Fruit fly (Drosophila melanogaster): Measurements from ENCODE around the gene Drak.

Gene Drak

DNA sequence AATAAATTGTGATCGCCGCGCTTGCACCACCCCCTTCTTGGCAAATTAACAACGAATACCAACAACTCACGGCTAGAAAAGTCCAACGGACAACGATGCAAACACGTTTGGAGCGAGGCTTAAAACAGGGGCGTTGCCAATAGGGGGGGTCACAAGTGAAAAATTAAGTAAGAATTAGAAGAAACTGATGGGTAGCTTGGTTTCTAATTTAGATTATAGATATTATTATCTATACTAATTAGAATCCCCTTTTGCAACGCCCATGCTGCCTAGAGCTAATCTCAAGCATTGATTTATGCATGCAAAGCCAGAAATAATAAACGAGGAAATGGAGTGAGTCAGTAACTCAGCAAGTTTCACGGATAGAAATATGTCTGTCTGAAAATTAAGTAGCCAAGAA, 25.5 kb downstream of the Drak start:
- TF ChIP-seq fd96Ca (GFP tag; IDR thresholded peaks at IDR 0.05) (peak; percentile 95), EcR (GFP tag; optimal IDR thresholded peaks at IDR 0.05) (no peak), D1 (tag; optimal IDR thresholded peaks at IDR 0.05) (no peak), CG8159 (tag; optimal IDR thresholded peaks at IDR 0.05) (peak; percentile 17), CG17806 (tag; optimal IDR thresholded peaks at IDR 0.05) (peak; percentile 43), CG34367 (tag; optimal IDR thresholded peaks at IDR 0.05) (peak; percentile 24), CG12605 (GFP tag; IDR thresholded peaks at IDR 0.05) (peak; percentile 91), gl (tag; optimal IDR thresholded peaks at IDR 0.05) (no peak), CG9948 (tag; optimal IDR thresholded peaks at IDR 0.05) (peak; percentile 50), CG13204 (GFP tag; optimal IDR thresholded peaks at IDR 0.05) (no peak), CG15710 (tag; optimal IDR thresholded peaks at IDR 0.05) (peak; percentile 35), Pif1A (GFP tag; optimal IDR thresholded peaks at IDR 0.05) (peak; percentile 74), Snoo (tag; optimal IDR thresholded peaks at IDR 0.05) (no peak), Ets98B (GFP tag; IDR thresholded peaks at IDR 0.05) (peak; percentile 96), rn (GFP tag; IDR thresholded peaks at IDR 0.05) (peak; percentile 75), CG10348 (GFP tag; IDR thresholded peaks at IDR 0.05) (peak; percentile 63), CG8301 (tag; optimal IDR thresholded peaks at IDR 0.05) (peak; percentile 86), Pif1B (GFP tag; optimal IDR thresholded peaks at IDR 0.05) (peak; percentile 62), CG14655 (GFP tag; optimal IDR thresholded peaks at IDR 0.05) (peak; percentile 86), CG32121 (GFP tag; IDR thresholded peaks at IDR 0.05) (peak; percentile 94), CG4496 (GFP tag; IDR thresholded peaks at IDR 0.05) (peak; percentile 97)

DNA sequence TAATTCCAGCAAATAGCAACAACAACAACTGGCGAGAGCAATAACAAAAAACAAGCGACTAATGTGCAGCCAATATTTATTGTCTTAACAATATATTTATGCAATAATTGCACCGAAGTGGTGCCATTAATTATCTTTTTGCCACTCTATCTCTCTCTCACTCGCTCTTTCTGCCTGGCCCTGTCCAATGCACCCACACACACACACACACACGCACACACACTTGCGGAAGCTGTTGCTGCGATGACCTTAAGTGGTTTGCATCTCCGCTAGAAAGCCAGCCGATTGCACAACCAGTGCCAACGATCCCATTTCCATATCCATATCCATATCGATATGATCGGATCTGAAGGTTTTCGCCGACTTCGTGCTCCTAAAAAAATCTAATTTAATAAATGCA, 27.3 kb downstream of the Drak start:
- TF ChIP-seq Pif1B (GFP tag; optimal IDR thresholded peaks at IDR 0.05) (no peak), D1 (tag; optimal IDR thresholded peaks at IDR 0.05) (peak; percentile 36), Snoo (tag; optimal IDR thresholded peaks at IDR 0.05) (no peak), CG8301 (tag; optimal IDR thresholded peaks at IDR 0.05) (no peak), Pif1A (GFP tag; optimal IDR thresholded peaks at IDR 0.05) (no peak), fd96Ca (GFP tag; IDR thresholded peaks at IDR 0.05) (no peak), EcR (GFP tag; optimal IDR thresholded peaks at IDR 0.05) (peak; percentile 46)

DNA sequence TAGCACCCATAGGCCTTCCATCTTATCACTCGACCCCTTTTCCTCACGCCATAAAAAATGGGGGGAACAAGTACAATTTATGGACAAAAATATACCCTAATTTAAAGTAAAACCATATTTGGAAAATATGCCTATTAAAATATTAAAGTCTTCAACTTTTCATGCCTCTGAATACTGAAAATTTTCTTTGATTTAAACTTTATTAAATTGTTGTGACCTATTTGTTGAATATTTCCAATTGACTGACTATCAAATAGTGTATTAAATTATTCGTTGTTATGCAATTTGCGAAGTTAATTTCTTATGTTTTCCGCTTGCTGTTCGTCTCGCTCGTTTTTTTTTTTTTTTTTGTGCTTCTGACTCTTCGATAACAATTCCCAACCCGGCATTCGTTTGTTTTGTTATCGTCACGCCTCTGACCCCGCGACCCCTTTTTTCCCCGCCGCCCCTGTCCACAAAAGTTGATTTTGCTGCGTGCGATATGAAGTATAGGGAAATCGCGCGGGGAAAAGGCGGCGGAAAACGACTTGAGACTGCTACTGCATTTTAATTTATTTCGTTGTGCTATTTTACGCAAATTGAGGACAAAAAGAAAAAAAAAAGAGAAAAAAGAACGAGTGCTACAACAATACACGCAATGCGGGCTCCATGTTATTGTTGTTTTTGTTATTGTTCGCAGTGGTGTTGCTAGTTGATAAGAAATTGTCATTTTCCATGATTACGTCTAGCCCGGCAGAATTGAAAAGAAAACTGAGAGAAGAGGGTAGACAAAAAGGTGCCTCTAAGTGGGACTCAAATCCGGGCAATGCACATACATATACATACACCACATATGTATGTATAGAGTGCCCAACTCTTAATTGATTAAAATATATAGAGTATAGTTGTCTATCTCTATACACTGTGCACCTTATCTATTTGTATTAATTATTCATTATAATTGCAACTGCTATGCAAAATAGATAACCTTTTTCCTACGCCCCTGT, 28.9 kb downstream of the Drak start:
- TF ChIP-seq EcR (GFP tag; optimal IDR thresholded peaks at IDR 0.05) = peak; percentile 43
- TF ChIP-seq CG12605 (GFP tag; IDR thresholded peaks at IDR 0.05) = no peak
- no peak for TF ChIP-seq Pif1B (GFP tag; optimal IDR thresholded peaks at IDR 0.05)
- TF ChIP-seq D1 (tag; optimal IDR thresholded peaks at IDR 0.05) = no peak
- no peak for TF ChIP-seq Pif1A (GFP tag; optimal IDR thresholded peaks at IDR 0.05)
- peak; percentile 46; the same call in 1 of the 2 replicates for TF ChIP-seq CG32121 (GFP tag; IDR thresholded peaks at IDR 0.05)
- TF ChIP-seq fd96Ca (GFP tag; IDR thresholded peaks at IDR 0.05) = peak; percentile 45; the same call in 1 of the 3 replicates
- peak; percentile 0 for TF ChIP-seq Snoo (tag; optimal IDR thresholded peaks at IDR 0.05)
- TF ChIP-seq CG34367 (tag; optimal IDR thresholded peaks at IDR 0.05) = no peak
- TF ChIP-seq gl (tag; optimal IDR thresholded peaks at IDR 0.05) = peak; percentile 39
- peak; percentile 36 for TF ChIP-seq CG14655 (GFP tag; optimal IDR thresholded peaks at IDR 0.05)
- TF ChIP-seq CG9948 (tag; optimal IDR thresholded peaks at IDR 0.05) = peak; percentile 46
- TF ChIP-seq rn (GFP tag; IDR thresholded peaks at IDR 0.05) = no peak
- peak; percentile 38 for TF ChIP-seq CG17806 (tag; optimal IDR thresholded peaks at IDR 0.05)
- TF ChIP-seq CG10348 (GFP tag; IDR thresholded peaks at IDR 0.05) = no peak
- peak; percentile 53 for TF ChIP-seq CG15710 (tag; optimal IDR thresholded peaks at IDR 0.05)
- TF ChIP-seq CG8159 (tag; optimal IDR thresholded peaks at IDR 0.05) = peak; percentile 61
- TF ChIP-seq Ets98B (GFP tag; IDR thresholded peaks at IDR 0.05) = no peak
- no peak for TF ChIP-seq CG13204 (GFP tag; optimal IDR thresholded peaks at IDR 0.05)
- TF ChIP-seq CG8301 (tag; optimal IDR thresholded peaks at IDR 0.05) = peak; percentile 40
- TF ChIP-seq CG4496 (GFP tag; IDR thresholded peaks at IDR 0.05) = peak; percentile 13; the same call in 2 of the 3 replicates

DNA sequence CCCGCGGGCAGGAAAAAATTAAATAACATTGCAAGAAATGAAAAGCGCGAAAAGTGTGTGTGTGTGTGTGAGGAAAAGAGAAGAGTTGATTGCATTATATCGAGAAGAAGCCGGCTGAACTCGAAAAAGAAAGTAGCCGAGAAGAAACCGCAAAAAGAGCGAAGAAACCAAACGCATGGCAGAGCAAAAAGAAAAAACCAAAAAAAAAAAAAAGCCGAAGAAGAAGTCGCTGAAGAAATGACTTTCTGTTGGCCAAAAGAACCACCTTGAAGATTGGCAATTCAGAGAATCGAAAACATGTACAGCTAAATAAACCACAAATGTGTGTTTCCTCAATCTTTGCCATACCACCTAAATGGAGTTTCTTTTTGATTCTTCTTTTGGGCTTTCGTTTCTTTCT, 31.0 kb downstream of the Drak start:
- TF ChIP-seq CG12605 (GFP tag; IDR thresholded peaks at IDR 0.05) (no peak), CG8159 (tag; optimal IDR thresholded peaks at IDR 0.05) (no peak), Snoo (tag; optimal IDR thresholded peaks at IDR 0.05) (no peak), EcR (GFP tag; optimal IDR thresholded peaks at IDR 0.05) (no peak), CG34367 (tag; optimal IDR thresholded peaks at IDR 0.05) (no peak), CG10348 (GFP tag; IDR thresholded peaks at IDR 0.05) (no peak), CG17806 (tag; optimal IDR thresholded peaks at IDR 0.05) (no peak), Pif1A (GFP tag; optimal IDR thresholded peaks at IDR 0.05) (no peak), Ets98B (GFP tag; IDR thresholded peaks at IDR 0.05) (no peak), CG4496 (GFP tag; IDR thresholded peaks at IDR 0.05) (no peak), CG15710 (tag; optimal IDR thresholded peaks at IDR 0.05) (no peak), CG13204 (GFP tag; optimal IDR thresholded peaks at IDR 0.05) (no peak), CG14655 (GFP tag; optimal IDR thresholded peaks at IDR 0.05) (no peak), fd96Ca (GFP tag; IDR thresholded peaks at IDR 0.05) (no peak)

DNA sequence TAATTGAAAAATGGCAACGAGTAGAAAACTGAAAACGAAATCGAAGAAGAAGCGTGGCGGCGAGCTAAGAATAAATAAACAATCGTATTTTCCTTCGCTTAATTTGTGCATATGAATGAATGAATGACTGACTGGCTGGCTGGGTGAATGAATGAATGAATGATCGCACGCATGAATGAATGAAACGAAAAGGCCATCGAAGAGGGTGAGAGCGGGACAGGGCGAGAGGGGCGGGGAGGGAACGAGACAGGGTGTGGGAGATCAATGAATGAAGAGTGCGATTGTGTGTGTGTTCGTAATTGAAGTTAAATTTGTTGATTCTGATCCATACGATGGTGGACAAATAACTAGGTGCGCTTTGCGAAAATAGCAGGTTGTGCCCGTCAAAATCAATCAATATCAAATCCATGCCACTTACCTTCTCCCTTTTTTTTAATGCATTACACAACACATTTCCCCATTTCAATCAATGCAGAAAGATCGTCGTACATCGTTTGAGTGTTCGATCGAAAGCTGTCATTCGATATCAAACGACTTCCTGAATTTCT, 34.2 kb downstream of the Drak start:
- TF ChIP-seq rn (GFP tag; IDR thresholded peaks at IDR 0.05) = no peak
- no peak for TF ChIP-seq CG17806 (tag; optimal IDR thresholded peaks at IDR 0.05)
- peak; percentile 11 for TF ChIP-seq EcR (GFP tag; optimal IDR thresholded peaks at IDR 0.05)
- no peak for TF ChIP-seq CG4496 (GFP tag; IDR thresholded peaks at IDR 0.05)
